Fruit fly (Drosophila melanogaster) whole organism, embryonic: ENCODE data around the gene CG4629.

Experiments
- Aef1 ChIP-seq: fragments of 200-800 bp; sonication (Bioruptor generic); IDR thresholded peaks from 3 replicates; pipeline ENCODE4 v1.3.6; 2022; ENCODE audit warnings: missing biosample characterization, missing genetic modification characterization
- Atf6 ChIP-seq: fragments of 200-800 bp; sonication (Bioruptor generic); IDR thresholded peaks from 2 replicates; pipeline ENCODE4 v1.3.6; 2022; ENCODE audit warnings: missing biosample characterization, missing genetic modification characterization
- CG10979 ChIP-seq: fragments of 200-800 bp; sonication (Bioruptor generic); optimal IDR thresholded peaks from 2 replicates; lab custom pipeline; 2018; ENCODE audit warnings: missing biosample characterization, mild to moderate bottlenecking, missing genetic modification characterization, moderate library complexity
- CG11398 ChIP-seq: fragments of 200-800 bp; sonication (Bioruptor generic); optimal IDR thresholded peaks from 2 replicates; lab custom pipeline; 2016; ENCODE audit warnings: missing biosample characterization, missing genetic modification characterization
- CG12744 ChIP-seq: fragments of 200-800 bp; sonication (Bioruptor generic); optimal IDR thresholded peaks from 2 replicates; lab custom pipeline; 2016; ENCODE audit warnings: missing biosample characterization, missing genetic modification characterization
- CG13296 ChIP-seq: fragments of 200-800 bp; sonication (Bioruptor generic); optimal IDR thresholded peaks from 3 replicates; lab custom pipeline; 2018; ENCODE audit warnings: missing biosample characterization, mild to moderate bottlenecking, missing genetic modification characterization
- CG15269 ChIP-seq: fragments of 200-800 bp; sonication (Bioruptor generic); optimal IDR thresholded peaks from 2 replicates; lab custom pipeline; 2018; ENCODE audit warnings: missing biosample characterization, mild to moderate bottlenecking, missing genetic modification characterization, moderate library complexity
- CG16863 ChIP-seq: fragments of 200-800 bp; sonication (Bioruptor generic); optimal IDR thresholded peaks from 3 replicates; lab custom pipeline; 2016; ENCODE audit warnings: missing biosample characterization, missing genetic modification characterization
- CG17612 ChIP-seq: fragments of 200-800 bp; sonication (Bioruptor generic); IDR thresholded peaks from 2 replicates; pipeline ENCODE4 v1.3.6; 2022; ENCODE audit warnings: missing biosample characterization, missing genetic modification characterization
- CG18011 ChIP-seq: fragments of 200-800 bp; sonication (Bioruptor generic); optimal IDR thresholded peaks from 2 replicates; lab custom pipeline; 2017; ENCODE audit warnings: missing biosample characterization, missing genetic modification characterization, mild to moderate bottlenecking, moderate library complexity, missing genotype
- CG2889 ChIP-seq: fragments of 200-800 bp; sonication (Bioruptor generic); IDR thresholded peaks from 3 replicates; pipeline ENCODE4 v1.3.6; 2022; ENCODE audit warnings: missing biosample characterization, missing genetic modification characterization
- CG32772 ChIP-seq: fragments of 200-800 bp; sonication (Bioruptor generic); IDR thresholded peaks from 2 replicates; pipeline ENCODE4 v1.3.6; 2022; ENCODE audit warnings: missing biosample characterization, missing genetic modification characterization
- CG3281 ChIP-seq: fragments of 200-800 bp; sonication (Bioruptor generic); optimal IDR thresholded peaks from 3 replicates; lab custom pipeline; 2017; ENCODE audit warnings: missing biosample characterization, mild to moderate bottlenecking, missing genetic modification characterization
- CG3838 ChIP-seq: fragments of 200-800 bp; sonication (Bioruptor generic); optimal IDR thresholded peaks from 3 replicates; lab custom pipeline; 2016; ENCODE audit warnings: missing biosample characterization, missing genetic modification characterization
- CG4328 ChIP-seq: fragments of 200-800 bp; sonication (Bioruptor generic); optimal IDR thresholded peaks from 3 replicates; lab custom pipeline; 2017; ENCODE audit warnings: missing biosample characterization, missing genetic modification reagents, missing genetic modification characterization
- CG4820 ChIP-seq: fragments of 200-800 bp; sonication (Bioruptor generic); optimal IDR thresholded peaks from 3 replicates; lab custom pipeline; 2016; ENCODE audit warnings: missing biosample characterization, missing genetic modification characterization
- CG6272 ChIP-seq: fragments of 200-800 bp; sonication (Bioruptor generic); IDR thresholded peaks from 2 replicates; pipeline ENCODE4 v1.3.6; 2022; ENCODE audit warnings: missing biosample characterization, missing genetic modification characterization
- CG8388 ChIP-seq: fragments of 200-800 bp; sonication (Bioruptor generic); optimal IDR thresholded peaks from 2 replicates; lab custom pipeline; 2019; ENCODE audit warnings: missing biosample characterization, mild to moderate bottlenecking, missing genetic modification characterization, moderate library complexity
- CrebB ChIP-seq: fragments of 200-800 bp; sonication (Bioruptor generic); optimal IDR thresholded peaks from 3 replicates; lab custom pipeline; 2018; ENCODE audit warnings: missing biosample characterization, mild to moderate bottlenecking, missing genetic modification characterization
- Dfd ChIP-seq, 2 experiments: fragments of >200 bp; optimal IDR thresholded peaks; 2 replicates each; lab custom pipeline; 2017; ENCODE audit warnings: missing biosample characterization in 2 of 2, missing genetic modification characterization in 2 of 2
- HHEX ChIP-seq: fragments of 200-800 bp; sonication (Bioruptor generic); optimal IDR thresholded peaks from 3 replicates; lab custom pipeline; 2017; ENCODE audit warnings: missing biosample characterization, mild to moderate bottlenecking, missing genetic modification characterization, missing genetic modification reagents
- HmgZ ChIP-seq: fragments of 200-800 bp; sonication (Bioruptor generic); optimal IDR thresholded peaks from 2 replicates; lab custom pipeline; 2018; ENCODE audit warnings: missing biosample characterization, mild to moderate bottlenecking, missing genetic modification characterization
- Hmx ChIP-seq: fragments of 200-800 bp; sonication (Bioruptor generic); optimal IDR thresholded peaks from 2 replicates; lab custom pipeline; 2016; ENCODE audit warnings: missing biosample characterization, missing genetic modification characterization
- Hr3 ChIP-seq: fragments of 200-800 bp; sonication (Bioruptor generic); optimal IDR thresholded peaks from 3 replicates; lab custom pipeline; 2016; ENCODE audit warnings: missing biosample characterization, missing genetic modification characterization
- Lim3 ChIP-seq: fragments of 200-800 bp; sonication (Bioruptor generic); IDR thresholded peaks from 2 replicates; pipeline ENCODE4 v1.3.6; 2022; ENCODE audit warnings: missing biosample characterization, missing genetic modification characterization
- Ravus ChIP-seq: fragments of 200-800 bp; sonication (Bioruptor generic); IDR thresholded peaks from 2 replicates; pipeline ENCODE4 v1.3.6; 2022; ENCODE audit warnings: missing biosample characterization, missing genetic modification characterization
- Six4 ChIP-seq: fragments of 200-800 bp; sonication (Bioruptor generic); optimal IDR thresholded peaks from 2 replicates; lab custom pipeline; 2016; ENCODE audit warnings: missing biosample characterization, missing genetic modification characterization
- Sry-β ChIP-seq: fragments of 200-800 bp; sonication (Bioruptor generic); optimal IDR thresholded peaks from 2 replicates; lab custom pipeline; 2018; ENCODE audit warnings: missing biosample characterization, mild to moderate bottlenecking, missing genetic modification characterization, moderate library complexity
- aop ChIP-seq: fragments of 200-800 bp; sonication (Bioruptor generic); IDR thresholded peaks from 2 replicates; pipeline ENCODE4 v1.3.6; 2022; ENCODE audit warnings: missing biosample characterization, missing genetic modification characterization
- bbx ChIP-seq: fragments of 200-800 bp; sonication (Bioruptor generic); IDR thresholded peaks from 2 replicates; pipeline ENCODE4 v1.3.6; 2022; ENCODE audit warnings: missing biosample characterization, missing genetic modification characterization; ENCODE audit not compliant: partially characterized antibody
- bsh ChIP-seq, 2 experiments: fragments of 200-800 bp; sonication (Bioruptor generic); optimal IDR thresholded peaks; 2 replicates each; lab custom pipeline; 2017 to 2018; ENCODE audit warnings: mild to moderate bottlenecking in 2 of 2, missing biosample characterization in 2 of 2, missing genetic modification characterization in 2 of 2, moderate library complexity in 1 of 2
- caup ChIP-seq: fragments of 200-800 bp; sonication (Bioruptor generic); optimal IDR thresholded peaks from 3 replicates; lab custom pipeline; 2017; ENCODE audit warnings: missing biosample characterization, mild to moderate bottlenecking, missing genetic modification characterization, moderate library complexity; ENCODE audit not compliant: severe bottlenecking
- dm ChIP-seq: fragments of 200-800 bp; sonication (Bioruptor generic); optimal IDR thresholded peaks from 3 replicates; lab custom pipeline; 2016; ENCODE audit warnings: missing biosample characterization, missing genetic modification characterization
- dmrt11E ChIP-seq: fragments of 200-800 bp; sonication (Bioruptor generic); optimal IDR thresholded peaks from 3 replicates; lab custom pipeline; 2018; ENCODE audit warnings: missing biosample characterization, mild to moderate bottlenecking, missing genetic modification characterization, moderate library complexity
- ewg ChIP-seq: fragments of 200-800 bp; sonication (Bioruptor generic); optimal IDR thresholded peaks from 3 replicates; lab custom pipeline; 2017; ENCODE audit warnings: mild to moderate bottlenecking, missing biosample characterization, missing genetic modification reagents, missing genetic modification characterization
- exex ChIP-seq: fragments of 200-800 bp; sonication (Bioruptor generic); optimal IDR thresholded peaks from 4 replicates; lab custom pipeline; 2018; ENCODE audit warnings: missing biosample characterization, mild to moderate bottlenecking, missing genetic modification characterization, moderate library complexity
- gcm2 ChIP-seq: fragments of 200-800 bp; sonication (Bioruptor generic); optimal IDR thresholded peaks from 2 replicates; lab custom pipeline; 2016; ENCODE audit warnings: missing biosample characterization, missing genetic modification characterization
- grau ChIP-seq: fragments of 200-800 bp; optimal IDR thresholded peaks from 3 replicates; lab custom pipeline; 2019; ENCODE audit warnings: missing biosample characterization, mild to moderate bottlenecking, missing genetic modification characterization, moderate library complexity
- gt ChIP-seq: fragments of 200-800 bp; sonication (Bioruptor generic); IDR thresholded peaks from 2 replicates; pipeline ENCODE4 v1.3.6; 2022; ENCODE audit warnings: missing biosample characterization, missing genetic modification characterization
- ham ChIP-seq: fragments of 200-800 bp; sonication (Bioruptor generic); IDR thresholded peaks from 2 replicates; pipeline ENCODE4 v1.3.6; 2022; ENCODE audit warnings: missing biosample characterization, missing genetic modification characterization
- jigr1 ChIP-seq: fragments of 200-800 bp; sonication (Bioruptor generic); IDR thresholded peaks from 3 replicates; pipeline ENCODE4 v1.3.6; 2022; ENCODE audit warnings: missing biosample characterization, missing genetic modification characterization
- org-1 ChIP-seq: fragments of 200-800 bp; sonication (Bioruptor generic); optimal IDR thresholded peaks from 2 replicates; lab custom pipeline; 2017; ENCODE audit warnings: missing biosample characterization, missing genetic modification characterization
- sens ChIP-seq: fragments of 200-800 bp; sonication (Bioruptor generic); peaks from one replicate; lab custom pipeline; 2016; ENCODE audit warnings: missing biosample characterization, missing genetic modification characterization
- seq ChIP-seq: fragments of 200-800 bp; sonication (Bioruptor generic); IDR thresholded peaks from 2 replicates; pipeline ENCODE4 v1.3.6; 2022; ENCODE audit warnings: missing biosample characterization, missing genetic modification characterization
- shn ChIP-seq: fragments of 200-800 bp; sonication (Bioruptor generic); optimal IDR thresholded peaks from 3 replicates; lab custom pipeline; 2016; ENCODE audit warnings: missing biosample characterization, missing genetic modification characterization
- ssp ChIP-seq: fragments of 200-800 bp; sonication (Bioruptor generic); IDR thresholded peaks from 2 replicates; pipeline ENCODE4 v1.3.6; 2022; ENCODE audit warnings: missing biosample characterization, missing genetic modification characterization
- sug ChIP-seq: fragments of 200-800 bp; optimal IDR thresholded peaks from 2 replicates; lab custom pipeline; 2019; ENCODE audit warnings: missing biosample characterization, mild to moderate bottlenecking, missing genetic modification characterization, moderate library complexity
- tin ChIP-seq: fragments of 200-800 bp; sonication (Bioruptor generic); optimal IDR thresholded peaks from 3 replicates; lab custom pipeline; 2016; ENCODE audit warnings: missing biosample characterization, missing genetic modification characterization
- ttk ChIP-seq: fragments of 200-800 bp; sonication (Bioruptor generic); IDR thresholded peaks from 2 replicates; pipeline ENCODE4 v2.1.2; 2022; ENCODE audit warnings: missing biosample characterization, missing genetic modification characterization
- zf30C ChIP-seq: fragments of 200-800 bp; sonication (Bioruptor generic); optimal IDR thresholded peaks from 3 replicates; lab custom pipeline; 2018; ENCODE audit warnings: missing biosample characterization, mild to moderate bottlenecking, missing genetic modification characterization

CG4629 gene

dm6 chr2L:1062473-1063363, 39.6 kb downstream of the CG4629 start (continued):
- TF ChIP-seq CG4328 (GFP tag; lab: Kevin White, UChicago) (no peak), CG32772 (GFP tag; lab: Robert Waterston, UW) (no peak), shn (GFP tag; lab: Kevin White, UChicago) (no peak), zf30C (GFP tag; lab: Kevin White, UChicago) (no peak), jigr1 (GFP tag; lab: Robert Waterston, UW) (no peak), CG3281 (GFP tag; lab: Kevin White, UChicago) (no peak), bsh (GFP tag; optimal IDR thresholded peaks at IDR 0.05; lab: Kevin White, UChicago) (peak in 1 of 2 experiments; percentile 48), CG12744 (GFP tag; lab: Kevin White, UChicago) (no peak), CG6272 (GFP tag; lab: Robert Waterston, UW) (no peak), Hmx (GFP tag; lab: Kevin White, UChicago) (no peak), Sry-β (no peak), aop (GFP tag; lab: Robert Waterston, UW) (no peak), CG15269 (tag; lab: Kevin White, UChicago) (peak; percentile 22), sug (tag; lab: Kevin White, UChicago) (no peak), CG18011 (GFP tag; lab: Kevin White, UChicago) (no peak), sens (GFP tag; lab: Kevin White, UChicago) (peak; percentile 89), org-1 (GFP tag; lab: Kevin White, UChicago) (peak; percentile 41), bbx (GFP tag; lab: Robert Waterston, UW) (no peak), CG2889 (GFP tag; lab: Robert Waterston, UW) (no peak), caup (GFP tag; lab: Kevin White, UChicago) (no peak), CG13296 (GFP tag; lab: Kevin White, UChicago) (no peak), CG8388 (peak; percentile 45), CG17612 (GFP tag; lab: Robert Waterston, UW) (no peak), dmrt11E (tag; lab: Kevin White, UChicago) (peak; percentile 92), grau (tag; lab: Kevin White, UChicago) (peak; percentile 53), CG4820 (GFP tag; lab: Kevin White, UChicago) (peak; percentile 23), tin (GFP tag; lab: Kevin White, UChicago) (peak; percentile 43), CG11398 (GFP tag; lab: Kevin White, UChicago) (no peak), seq (GFP tag; lab: Robert Waterston, UW) (no peak), ewg (GFP tag; lab: Kevin White, UChicago) (peak; percentile 71), Dfd (GFP tag; optimal IDR thresholded peaks at IDR 0.05; lab: Kevin White, UChicago) (no peak), ssp (GFP tag; lab: Robert Waterston, UW) (no peak), gt (GFP tag; lab: Robert Waterston, UW) (no peak), HmgZ (tag; lab: Kevin White, UChicago) (no peak), Atf6 (no peak), dm (GFP tag; lab: Kevin White, UChicago) (no peak), ham (GFP tag; lab: Robert Waterston, UW) (no peak), gcm2 (GFP tag; lab: Kevin White, UChicago) (no peak), Ravus (GFP tag; lab: Robert Waterston, UW) (no peak), Six4 (GFP tag; lab: Kevin White, UChicago) (peak; percentile 32), CrebB (tag; lab: Kevin White, UChicago) (no peak), Lim3 (GFP tag; lab: Robert Waterston, UW) (no peak), Aef1 (GFP tag; lab: Robert Waterston, UW) (no peak), Hr3 (GFP tag; lab: Kevin White, UChicago) (peak; percentile 22), exex (tag; lab: Kevin White, UChicago) (no peak), CG10979 (peak; percentile 78), CG3838 (no peak), ttk (GFP tag; lab: Robert Waterston, UW) (no peak), CG16863 (GFP tag; lab: Kevin White, UChicago) (peak; percentile 32), HHEX (no peak)
